Fruit fly (Drosophila melanogaster): ENCODE measurements around the gene CG31751.

CG31751 gene

DNA sequence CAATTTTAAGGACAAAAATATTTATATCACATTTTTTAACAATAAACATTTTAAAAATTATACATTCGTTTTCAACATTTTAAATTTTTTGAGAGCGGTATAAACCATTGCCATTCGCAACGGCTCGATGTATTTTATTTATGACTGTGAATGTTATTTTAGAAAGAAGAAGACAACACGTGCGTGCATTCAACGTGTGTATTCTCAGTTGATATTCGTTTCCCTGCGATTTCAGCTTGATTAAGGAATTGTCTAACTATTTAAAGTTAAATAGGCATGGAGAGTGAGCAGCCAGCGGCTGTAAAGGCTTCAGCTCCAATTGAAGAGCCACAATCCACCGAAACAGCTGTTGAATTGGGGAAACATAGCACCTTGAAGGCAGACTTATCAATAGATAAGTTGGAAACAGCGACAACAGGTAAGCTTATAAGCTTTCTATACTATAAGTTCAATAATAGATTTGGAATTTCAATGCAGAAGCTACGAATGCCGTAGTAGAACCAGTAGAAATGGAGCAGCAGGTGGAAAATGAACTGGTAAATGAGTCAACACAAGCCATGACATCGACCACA is 21.6 kb downstream of the CG31751 start, which contains the start of gene CG10341 (continued):
- no peak for TF ChIP-seq Mad (GFP tag; optimal IDR thresholded peaks at IDR 0.05)
- no peak for TF ChIP-seq onecut (GFP tag; IDR thresholded peaks at IDR 0.05)
- no peak for TF ChIP-seq CG17186 (GFP tag; optimal IDR thresholded peaks at IDR 0.05)
- peak; percentile 57; the same call in 1 of the 3 replicates for TF ChIP-seq CG34422 (GFP tag; IDR thresholded peaks at IDR 0.05)
- TF ChIP-seq CG6175 (GFP tag; IDR thresholded peaks at IDR 0.05), result no peak
- no peak for TF ChIP-seq CG12744 (GFP tag; optimal IDR thresholded peaks at IDR 0.05)
- TF ChIP-seq Deaf1 (tag; optimal IDR thresholded peaks at IDR 0.05), result no peak
- no peak for TF ChIP-seq CG13624 (GFP tag; optimal IDR thresholded peaks at IDR 0.05)
- no peak for TF ChIP-seq schlank (tag; optimal IDR thresholded peaks at IDR 0.05)
- TF ChIP-seq MBD-R2 (GFP tag; IDR thresholded peaks at IDR 0.05), result peak; percentile 73
- peak; percentile 86 for TF ChIP-seq Dp (GFP tag; optimal IDR thresholded peaks at IDR 0.05)
- no peak for TF ChIP-seq CG9817 (tag; optimal IDR thresholded peaks at IDR 0.05)
- TF ChIP-seq CG8765 (GFP tag; IDR thresholded peaks at IDR 0.05), result no peak
- no peak for TF ChIP-seq CG4328 (GFP tag; optimal IDR thresholded peaks at IDR 0.05)
- TF ChIP-seq CG4730 (GFP tag; IDR thresholded peaks at IDR 0.05), result no peak
- TF ChIP-seq CG8478 (optimal IDR thresholded peaks at IDR 0.05), result no peak
- no peak for TF ChIP-seq Poxn (GFP tag; IDR thresholded peaks at IDR 0.05)
- TF ChIP-seq Xrp1 (GFP tag; IDR thresholded peaks at IDR 0.05), result no peak
- TF ChIP-seq Hr78 (GFP tag; optimal IDR thresholded peaks at IDR 0.05), result no peak

DNA sequence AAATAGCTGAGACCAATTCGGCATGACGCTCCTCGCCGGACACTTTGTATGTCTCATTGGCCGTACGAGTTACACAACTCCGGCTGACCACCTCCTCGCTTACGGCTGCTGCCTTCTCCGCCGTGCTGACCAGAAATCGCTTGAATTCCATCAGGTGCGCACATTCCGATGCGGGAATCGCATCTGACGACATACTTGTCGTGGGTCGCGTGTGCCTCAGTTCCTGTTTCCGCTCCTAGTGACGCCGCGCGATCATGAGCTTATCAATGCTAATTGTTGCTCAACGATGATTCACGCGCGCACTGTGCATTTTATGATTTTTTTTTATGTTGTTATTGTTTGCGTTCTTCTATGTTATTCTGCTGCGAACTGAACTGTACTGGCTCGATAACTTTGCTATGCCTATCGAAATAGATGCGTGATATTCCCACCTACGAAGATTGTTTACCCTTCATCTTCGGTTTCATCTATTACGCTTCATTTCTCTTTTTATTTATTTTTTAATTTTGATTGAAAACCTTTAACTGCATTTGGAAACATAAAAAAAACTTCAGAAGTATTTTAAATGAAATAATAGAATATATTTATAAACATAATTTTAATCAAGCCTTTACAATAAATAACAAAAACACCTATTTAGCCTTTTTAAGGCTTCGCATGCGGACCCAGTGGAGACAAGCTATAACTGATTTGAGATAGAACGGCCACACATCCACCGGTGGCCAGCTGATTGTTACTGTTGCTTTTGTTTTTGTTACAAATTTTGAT is 25.9 kb downstream of the CG31751 start, which contains the start of the genes CG10376 and CG10343:
Gene CG10376, minus strand, starts transcription at position 385 of the 768 bp plus-strand sequence.
Gene CG10343, plus strand, starts transcription at position 753 of the 768 bp plus-strand sequence.
- TF ChIP-seq ttk (GFP tag; IDR thresholded peaks at IDR 0.05), result peak; percentile 84
- TF ChIP-seq phol (tag; optimal IDR thresholded peaks at IDR 0.05), result peak; percentile 96
- TF ChIP-seq Optix (GFP tag; IDR thresholded peaks at IDR 0.05), result 0 out of 3 replicates have a peak, but pooled peaks have one; percentile 41
- no peak for TF ChIP-seq CkIIα-i1 (GFP tag; IDR thresholded peaks at IDR 0.05)
- no peak for TF ChIP-seq Hr78 (GFP tag; optimal IDR thresholded peaks at IDR 0.05)
- peak; percentile 40 for TF ChIP-seq CG10274 (GFP tag; optimal IDR thresholded peaks at IDR 0.05)
- no peak for TF ChIP-seq ac (GFP tag; optimal IDR thresholded peaks at IDR 0.05)
- TF ChIP-seq Nf-YB (GFP tag; optimal IDR thresholded peaks at IDR 0.05), result peak; percentile 74
- TF ChIP-seq CG11723 (GFP tag; optimal IDR thresholded peaks at IDR 0.05), result peak; percentile 83
- TF ChIP-seq CG42726 (GFP tag; IDR thresholded peaks at IDR 0.05; ENCODE audit: partially characterized antibody), result no peak; the same call in 1 of the 2 replicates
- TF ChIP-seq hbn (GFP tag; IDR thresholded peaks at IDR 0.05; ENCODE audit: partially characterized antibody), result no peak
- TF ChIP-seq lab (GFP tag; optimal IDR thresholded peaks at IDR 0.05), result peak; percentile 84
- TF ChIP-seq knrl (GFP tag; IDR thresholded peaks at IDR 0.05; ENCODE audit: partially characterized antibody), result peak; percentile 39; the same call in 1 of the 3 replicates
- no peak; the same call in 1 of the 2 replicates for TF ChIP-seq CG5953 (GFP tag; IDR thresholded peaks at IDR 0.05)
- peak; percentile 76 for TF ChIP-seq vvl (GFP tag; IDR thresholded peaks at IDR 0.05)
- peak; percentile 35 for TF ChIP-seq Ets97D (GFP tag; optimal IDR thresholded peaks at IDR 0.05)
- TF ChIP-seq CG2712 (tag; optimal IDR thresholded peaks at IDR 0.05), result peak; percentile 95
- TF ChIP-seq CG12104 (GFP tag; optimal IDR thresholded peaks at IDR 0.05), result peak; percentile 82
- TF ChIP-seq B-H1 (GFP tag; IDR thresholded peaks at IDR 0.05), result peak; percentile 78
- peak; percentile 40; the same call in 1 of the 2 replicates for TF ChIP-seq unc-4 (GFP tag; IDR thresholded peaks at IDR 0.05; ENCODE audit: partially characterized antibody)
- TF ChIP-seq tna (GFP tag; IDR thresholded peaks at IDR 0.05; ENCODE audit: partially characterized antibody), result peak; percentile 35
- peak; percentile 68 for TF ChIP-seq CG6683 (GFP tag; optimal IDR thresholded peaks at IDR 0.05)
- no peak for TF ChIP-seq pros (GFP tag; optimal IDR thresholded peaks at IDR 0.05)
- TF ChIP-seq CG17328 (GFP tag; IDR thresholded peaks at IDR 0.05), result peak; percentile 72
- TF ChIP-seq caup (GFP tag; optimal IDR thresholded peaks at IDR 0.05; ENCODE audit: severe bottlenecking), result peak; percentile 83
- peak; percentile 92 for TF ChIP-seq sens (GFP tag)
- TF ChIP-seq slou (GFP tag; optimal IDR thresholded peaks at IDR 0.05), result peak; percentile 81
- no peak for TF ChIP-seq CG15011 (GFP tag; optimal IDR thresholded peaks at IDR 0.05)
- peak; percentile 57; the same call in 1 of the 2 replicates for TF ChIP-seq gt (GFP tag; IDR thresholded peaks at IDR 0.05)
- peak; percentile 85 for TF ChIP-seq CG7556 (GFP tag; optimal IDR thresholded peaks at IDR 0.05)

Measured in whole organism, embryonic.